Worm (Caenorhabditis elegans): ENCODE data around the gene poml-1.

- TF ChIP-seq ets-4 (tag; optimal IDR thresholded peaks at IDR 0.05) (no peak), pros-1 (tag; optimal IDR thresholded peaks at IDR 0.05) (no peak), nhr-232 (tag; optimal IDR thresholded peaks at IDR 0.05) (no peak), pqm-1 (tag; optimal IDR thresholded peaks at IDR 0.05) (no peak), pha-4 (tag; optimal IDR thresholded peaks at IDR 0.05) (no peak), pag-3 (tag; optimal IDR thresholded peaks at IDR 0.05; ENCODE audit: borderline replicate concordance) (no peak), lin-11 (tag; optimal IDR thresholded peaks at IDR 0.05) (no peak), ama-1 (optimal IDR thresholded peaks at IDR 0.05) (no peak), zip-5 (tag; optimal IDR thresholded peaks at IDR 0.05) (no peak), ceh-30 (tag; optimal IDR thresholded peaks at IDR 0.05) (no peak), ceh-22 (tag; optimal IDR thresholded peaks at IDR 0.05) (no peak), dmd-4 (tag; optimal IDR thresholded peaks at IDR 0.05; ENCODE audit: borderline replicate concordance) (no peak)
Observed at ce11 chrX:13752822-13753581, 30.3 kb upstream of the poml-1 start.

Data from whole organism, late embryonic.